Worm (Caenorhabditis elegans) whole organism, L4/young adult: ENCODE measurements around the gene cwp-5.

ENCODE experiments used
- W03F9.2 ChIP-seq: fragments of 150-350 bp; optimal IDR thresholded peaks from 2 replicates; lab custom pipeline; 2014; ENCODE audit warnings: missing biosample characterization, missing genetic modification characterization
- dao-5 ChIP-seq: sonication (generic microtip); optimal IDR thresholded peaks from 2 replicates; lab custom pipeline; 2016; ENCODE audit warnings: missing genotype, missing genetic modification characterization, moderate library complexity, missing compliant biosample characterization
- him-1 ChIP-seq: sonication (generic microtip); optimal IDR thresholded peaks from 2 replicates; lab custom pipeline; 2016; ENCODE audit warnings: missing genotype, missing genetic modification reagents, missing genetic modification characterization, missing compliant biosample characterization

Gene cwp-5

DNA sequence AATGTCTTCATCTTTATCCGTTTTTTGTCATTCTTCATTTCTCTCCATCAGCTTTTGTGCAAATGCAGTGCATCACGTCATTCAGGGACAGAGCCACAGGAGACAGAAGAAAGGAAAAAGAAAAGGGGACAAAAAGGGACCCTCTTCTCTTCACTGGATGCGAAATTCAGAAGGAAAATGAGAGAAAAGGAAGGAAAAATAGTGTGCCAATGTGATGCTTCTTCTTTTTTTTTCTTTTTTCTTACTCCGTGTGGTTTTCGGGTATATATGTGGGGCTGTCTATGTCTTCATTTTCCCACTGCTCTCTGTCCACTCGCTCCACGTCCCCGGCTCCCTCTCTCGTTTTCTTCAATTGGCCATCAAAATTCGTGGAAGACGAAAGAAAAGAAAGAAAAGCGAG is 20.7 kb upstream of the cwp-5 start:
- TF ChIP-seq him-1 (tag; lab: Kevin White, UChicago) (peak; percentile 83), dao-5 (tag; lab: Kevin White, UChicago) (no peak)

DNA sequence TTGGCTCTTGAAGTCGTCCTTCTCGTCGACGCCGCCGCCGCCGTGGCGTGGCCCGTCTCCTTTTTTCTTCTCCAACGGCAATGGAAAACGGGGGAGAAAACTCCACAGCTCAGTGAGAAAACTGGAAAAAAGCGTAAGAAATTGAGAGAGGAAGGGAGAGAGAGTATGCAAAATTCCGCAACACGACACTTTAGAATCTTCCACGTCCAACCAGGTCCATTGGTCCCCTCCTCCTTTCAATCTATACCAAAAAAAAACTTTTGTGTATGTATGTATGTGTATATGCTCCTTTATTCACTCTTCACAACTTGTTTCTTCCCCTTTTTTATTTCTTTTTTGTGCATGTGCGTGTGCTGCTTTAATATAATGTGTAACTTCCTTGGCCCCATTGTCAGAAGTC is 19.3 kb upstream of the cwp-5 start:
- no peak for TF ChIP-seq him-1 (tag; lab: Kevin White, UChicago)
- TF ChIP-seq W03F9.2 (tag; lab: Kevin White, UChicago) = no peak
- no peak for TF ChIP-seq dao-5 (tag; lab: Kevin White, UChicago)

- TF ChIP-seq him-1 (tag; lab: Kevin White, UChicago) = no peak
- TF ChIP-seq W03F9.2 (tag; lab: Kevin White, UChicago) = no peak
- TF ChIP-seq dao-5 (tag; lab: Kevin White, UChicago) = no peak
These were observed 17.1 kb upstream of the cwp-5 start for ce11 chrX:13206911-13207310.

DNA sequence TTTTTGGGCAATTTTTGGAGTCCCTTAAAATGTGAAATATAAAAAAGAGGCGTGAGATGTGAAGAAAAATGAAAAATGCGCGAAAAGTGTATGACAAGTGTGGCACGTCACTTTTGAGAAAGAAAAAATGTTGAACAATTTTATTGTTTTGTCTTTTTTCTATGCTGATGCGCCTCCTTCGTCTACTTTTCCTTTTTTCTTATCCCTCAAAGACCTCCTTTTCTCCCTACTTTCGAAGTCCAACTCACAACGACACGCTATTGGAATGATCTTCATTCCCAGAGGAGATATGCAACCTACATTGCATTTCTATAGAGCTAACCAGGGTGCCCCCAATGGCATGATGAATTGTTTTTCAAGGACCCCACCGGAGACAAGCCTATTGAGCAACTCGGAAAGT is 16.2 kb upstream of the cwp-5 start:
- TF ChIP-seq him-1 (tag; lab: Kevin White, UChicago) (no peak), W03F9.2 (tag; lab: Kevin White, UChicago) (no peak), dao-5 (tag; lab: Kevin White, UChicago) (no peak)

DNA sequence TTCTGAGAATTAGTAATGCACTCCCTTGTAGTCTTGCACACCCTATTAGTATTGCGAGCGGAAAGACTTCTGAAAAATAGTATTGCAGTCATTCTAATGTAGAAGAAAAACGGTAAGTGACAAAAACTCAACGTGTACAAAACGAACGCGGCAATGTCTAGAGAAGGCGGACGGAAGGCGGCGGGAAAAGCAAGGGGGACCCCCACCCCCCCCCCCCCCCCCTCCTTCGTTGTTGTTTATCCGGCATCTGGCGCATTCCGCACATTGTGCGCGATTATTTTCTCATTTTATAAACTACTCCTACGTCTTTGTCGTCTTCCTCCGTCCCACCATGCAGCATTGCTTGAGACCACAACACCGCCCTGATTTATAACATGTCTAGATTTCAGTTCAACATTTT is 12.6 kb upstream of the cwp-5 start:
- no peak for TF ChIP-seq him-1 (tag; lab: Kevin White, UChicago)
- no peak for TF ChIP-seq W03F9.2 (tag; lab: Kevin White, UChicago)
- no peak for TF ChIP-seq dao-5 (tag; lab: Kevin White, UChicago)

DNA sequence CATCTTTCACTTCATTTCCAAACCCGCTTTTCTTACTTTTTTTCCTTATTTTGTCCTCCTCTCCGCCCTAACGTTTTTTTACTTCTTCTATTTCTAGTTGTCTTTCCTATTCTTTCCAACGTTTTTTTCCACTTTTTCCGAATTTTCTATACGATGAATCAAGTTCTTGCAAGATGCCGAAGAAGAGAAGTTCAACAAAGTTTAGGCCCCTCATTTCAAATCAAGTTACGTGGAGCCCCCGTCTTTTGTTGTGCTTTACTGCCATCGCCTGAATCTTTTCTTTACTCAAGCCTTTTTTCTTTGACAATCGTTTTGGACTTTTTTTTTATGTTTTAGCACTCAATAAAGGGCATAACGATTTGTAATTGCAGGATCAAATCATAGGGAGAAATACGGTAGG is 11.6 kb upstream of the cwp-5 start, which contains the start of gene unc-9:
Gene unc-9, plus strand, starts transcription at position 370 of the 400 bp plus-strand sequence.
- TF ChIP-seq W03F9.2 (tag; lab: Kevin White, UChicago) (no peak), dao-5 (tag; lab: Kevin White, UChicago) (no peak), him-1 (tag; lab: Kevin White, UChicago) (no peak)

ce11 chrX:13200312-13200711 is 10.6 kb upstream of the cwp-5 start:
- TF ChIP-seq dao-5 (tag; lab: Kevin White, UChicago) (no peak), W03F9.2 (tag; lab: Kevin White, UChicago) (no peak), him-1 (tag; lab: Kevin White, UChicago) (no peak)

ce11 chrX:13198134-13198533 is 8.4 kb upstream of the cwp-5 start:
- TF ChIP-seq him-1 (tag; lab: Kevin White, UChicago) = no peak
- no peak for TF ChIP-seq W03F9.2 (tag; lab: Kevin White, UChicago)
- TF ChIP-seq dao-5 (tag; lab: Kevin White, UChicago) = no peak

- TF ChIP-seq him-1 (tag; lab: Kevin White, UChicago) (no peak), W03F9.2 (tag; lab: Kevin White, UChicago) (no peak), dao-5 (tag; lab: Kevin White, UChicago) (no peak)
These were observed 1.2 kb upstream of the cwp-5 start, which contains the start of gene gpa-6 for ce11 chrX:13190912-13191311. Gene gpa-6 (plus strand): TSS chrX:13191212.

ce11 chrX:13182012-13182411 is 7.7 kb downstream of the cwp-5 start:
- TF ChIP-seq dao-5 (tag; lab: Kevin White, UChicago) (no peak), him-1 (tag; lab: Kevin White, UChicago) (no peak), W03F9.2 (tag; lab: Kevin White, UChicago) (no peak)

DNA sequence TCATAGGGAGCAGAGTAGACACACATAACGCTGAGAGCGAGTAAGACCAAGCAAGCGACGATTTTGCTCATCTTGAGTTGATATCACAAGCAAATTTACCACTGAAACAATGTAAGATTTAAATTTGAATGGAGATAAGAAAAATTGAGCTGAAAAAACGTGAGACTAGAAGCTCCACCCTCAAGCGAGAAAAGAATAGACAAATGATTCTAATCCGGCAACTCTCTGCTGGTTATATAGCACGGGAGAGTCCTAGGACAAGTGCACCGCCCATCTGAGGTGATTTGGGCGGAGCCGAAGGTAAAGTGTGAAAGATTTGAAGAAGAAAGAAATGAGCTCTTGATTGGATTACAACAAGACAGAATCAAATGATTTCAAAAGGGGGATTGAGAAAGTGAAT is 11.4 kb downstream of the cwp-5 start, which contains the start of gene nlp-3:
Gene nlp-3, minus strand, starts transcription at position 101 of the 400 bp plus-strand sequence.
- TF ChIP-seq W03F9.2 (tag; lab: Kevin White, UChicago) = no peak
- no peak for TF ChIP-seq him-1 (tag; lab: Kevin White, UChicago)
- no peak for TF ChIP-seq dao-5 (tag; lab: Kevin White, UChicago)

- TF ChIP-seq W03F9.2 (tag; lab: Kevin White, UChicago) = no peak
- no peak for TF ChIP-seq him-1 (tag; lab: Kevin White, UChicago)
- no peak for TF ChIP-seq dao-5 (tag; lab: Kevin White, UChicago)
These were observed 15.3 kb downstream of the cwp-5 start for ce11 chrX:13174437-13174836.

- TF ChIP-seq him-1 (tag; lab: Kevin White, UChicago) = peak; percentile 65
- TF ChIP-seq dao-5 (tag; lab: Kevin White, UChicago) = no peak
- TF ChIP-seq W03F9.2 (tag; lab: Kevin White, UChicago) = no peak
These were observed 18.6 kb downstream of the cwp-5 start for ce11 chrX:13171206-13171605.

DNA sequence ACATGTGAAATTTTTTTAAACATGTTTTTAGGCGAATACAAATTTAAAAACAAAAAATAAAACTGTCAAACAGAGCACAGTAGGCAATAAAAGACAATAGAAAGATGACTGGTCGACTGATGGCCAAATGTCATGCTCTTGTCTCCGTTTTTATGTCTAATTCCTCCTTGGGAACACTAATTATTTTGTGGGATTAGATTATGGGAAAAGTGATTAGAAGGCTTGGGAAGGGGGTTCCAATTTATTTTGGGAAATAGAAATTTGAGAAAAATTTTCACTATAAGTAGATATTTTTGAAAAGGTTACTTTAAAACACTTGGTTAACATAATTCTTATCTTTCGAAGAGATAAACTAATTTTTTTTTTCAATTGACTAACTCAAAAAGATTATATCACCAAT is 19.0 kb downstream of the cwp-5 start:
- TF ChIP-seq W03F9.2 (tag; lab: Kevin White, UChicago) (no peak), dao-5 (tag; lab: Kevin White, UChicago) (no peak), him-1 (tag; lab: Kevin White, UChicago) (no peak)
